Fruit fly (Drosophila melanogaster) whole organism, prepupa: ENCODE data around the gene CG10194.

ENCODE experiments used
- Blimp-1 ChIP-seq: fragments of 200-800 bp; sonication (Bioruptor generic); optimal IDR thresholded peaks from 3 replicates; lab custom pipeline; 2017; ENCODE audit warnings: missing biosample characterization, missing genetic modification characterization, mild to moderate bottlenecking, moderate library complexity, missing genetic modification reagents
- CG10631 ChIP-seq: fragments of 200-800 bp; sonication (Bioruptor generic); optimal IDR thresholded peaks from 2 replicates; lab custom pipeline; 2016; ENCODE audit warnings: missing biosample characterization, missing genetic modification characterization
- CG10669 ChIP-seq: fragments of 200-800 bp; sonication (Bioruptor generic); optimal IDR thresholded peaks from 3 replicates; lab custom pipeline; 2018; ENCODE audit warnings: missing biosample characterization, mild to moderate bottlenecking, missing genetic modification characterization, moderate library complexity
- CG11294 ChIP-seq: fragments of 200-800 bp; sonication (Bioruptor generic); IDR thresholded peaks from 2 replicates; pipeline ENCODE4 v1.3.6; 2022; ENCODE audit warnings: missing biosample characterization, missing genetic modification characterization
- CG11762 ChIP-seq: fragments of 200-800 bp; sonication (Bioruptor generic); optimal IDR thresholded peaks from 3 replicates; lab custom pipeline; 2016; ENCODE audit warnings: missing biosample characterization, missing genetic modification characterization; ENCODE audit not compliant: insufficient read depth
- CG11902 ChIP-seq: fragments of 200-800 bp; sonication (Bioruptor generic); optimal IDR thresholded peaks from 3 replicates; lab custom pipeline; 2016; ENCODE audit warnings: missing biosample characterization, missing genetic modification characterization
- CG15336 ChIP-seq: fragments of 200-800 bp; sonication (Bioruptor generic); IDR thresholded peaks from 2 replicates; pipeline ENCODE4 v1.3.6; 2022; ENCODE audit warnings: missing biosample characterization, missing genetic modification characterization
- CG1621 ChIP-seq: fragments of 200-800 bp; sonication (Bioruptor generic); optimal IDR thresholded peaks from 3 replicates; lab custom pipeline; 2018; ENCODE audit warnings: missing biosample characterization, mild to moderate bottlenecking, missing genetic modification characterization
- CG16779 ChIP-seq: fragments of 200-800 bp; sonication (Bioruptor generic); optimal IDR thresholded peaks from 3 replicates; lab custom pipeline; 2017; ENCODE audit warnings: missing biosample characterization, mild to moderate bottlenecking, missing genetic modification characterization
- CG3032 ChIP-seq: fragments of 200-800 bp; optimal IDR thresholded peaks from 2 replicates; lab custom pipeline; 2019; ENCODE audit warnings: missing biosample characterization, mild to moderate bottlenecking, missing genetic modification characterization, moderate library complexity
- CG31627 ChIP-seq: fragments of 200-800 bp; sonication (Bioruptor generic); optimal IDR thresholded peaks from 3 replicates; lab custom pipeline; 2016; ENCODE audit warnings: missing biosample characterization, missing genetic modification characterization
- CG32006 ChIP-seq: fragments of 200-800 bp; sonication (Bioruptor generic); optimal IDR thresholded peaks from 3 replicates; lab custom pipeline; 2017; ENCODE audit warnings: missing biosample characterization, mild to moderate bottlenecking, missing genetic modification characterization
- CG34406 ChIP-seq: fragments of 200-800 bp; sonication (Bioruptor generic); optimal IDR thresholded peaks from 3 replicates; lab custom pipeline; 2016; ENCODE audit warnings: missing biosample characterization, missing genetic modification characterization
- CG3919 ChIP-seq: fragments of 200-800 bp; sonication (Bioruptor generic); optimal IDR thresholded peaks from 3 replicates; lab custom pipeline; 2016; ENCODE audit warnings: missing biosample characterization, missing genetic modification characterization
- CG4318 ChIP-seq: fragments of 200-800 bp; sonication (Bioruptor generic); optimal IDR thresholded peaks from 3 replicates; lab custom pipeline; 2017; ENCODE audit warnings: missing biosample characterization, mild to moderate bottlenecking, missing genetic modification characterization
- CG6163 ChIP-seq: fragments of 200-800 bp; sonication (Bioruptor generic); IDR thresholded peaks from 3 replicates; pipeline ENCODE4 v1.3.6; 2022; ENCODE audit warnings: missing biosample characterization, missing genetic modification characterization
- CG6276 ChIP-seq: fragments of 200-800 bp; sonication (Bioruptor generic); optimal IDR thresholded peaks from 2 replicates; lab custom pipeline; 2017; ENCODE audit warnings: missing biosample characterization, mild to moderate bottlenecking, missing genetic modification characterization
- CG6792 ChIP-seq: fragments of 200-800 bp; sonication (Bioruptor generic); optimal IDR thresholded peaks from 3 replicates; lab custom pipeline; 2016; ENCODE audit warnings: missing biosample characterization, missing genetic modification characterization
- CG6808 ChIP-seq: fragments of 200-800 bp; sonication (Bioruptor generic); optimal IDR thresholded peaks from 3 replicates; lab custom pipeline; 2017; ENCODE audit warnings: missing biosample characterization, missing genetic modification characterization, mild to moderate bottlenecking, moderate library complexity, missing genetic modification reagents
- CG6854 ChIP-seq: fragments of 200-800 bp; sonication (Bioruptor generic); optimal IDR thresholded peaks from 2 replicates; lab custom pipeline; 2017; ENCODE audit warnings: missing biosample characterization, mild to moderate bottlenecking, missing genetic modification characterization
- CG7368 ChIP-seq: fragments of 200-800 bp; sonication (Bioruptor generic); optimal IDR thresholded peaks from 3 replicates; lab custom pipeline; 2016; ENCODE audit warnings: missing biosample characterization, missing genetic modification characterization
- CG8119 ChIP-seq: fragments of 200-800 bp; sonication (Bioruptor generic); IDR thresholded peaks from 3 replicates; pipeline ENCODE4 v1.3.6; 2022; ENCODE audit warnings: missing biosample characterization, missing genetic modification characterization
- CG8319 ChIP-seq: fragments of 200-800 bp; sonication (Bioruptor generic); optimal IDR thresholded peaks from 3 replicates; lab custom pipeline; 2016; ENCODE audit warnings: missing biosample characterization, missing genetic modification characterization
- CG8632 ChIP-seq: fragments of 200-800 bp; sonication (Bioruptor generic); optimal IDR thresholded peaks from 3 replicates; lab custom pipeline; 2016; ENCODE audit warnings: missing biosample characterization, missing genetic modification characterization
- Eip75B ChIP-seq: fragments of 200-800 bp; sonication (Bioruptor generic); optimal IDR thresholded peaks from 3 replicates; lab custom pipeline; 2016; ENCODE audit warnings: missing biosample characterization, missing genetic modification characterization
- Eip78C ChIP-seq: fragments of 200-800 bp; sonication (Bioruptor generic); peaks from one replicate; lab custom pipeline; 2016; ENCODE audit warnings: missing biosample characterization, missing genetic modification characterization
- Eip93F ChIP-seq: fragments of 200-800 bp; sonication (Bioruptor generic); optimal IDR thresholded peaks from 2 replicates; lab custom pipeline; 2016; ENCODE audit warnings: missing biosample characterization, mild to moderate bottlenecking, missing genetic modification characterization
- Ets96B ChIP-seq: fragments of 200-800 bp; optimal IDR thresholded peaks from 2 replicates; lab custom pipeline; 2019; ENCODE audit warnings: missing biosample characterization, mild to moderate bottlenecking, missing genetic modification characterization, moderate library complexity
- Hr38 ChIP-seq: sonication (Bioruptor generic); optimal IDR thresholded peaks from 2 replicates; lab custom pipeline; 2016; ENCODE audit warnings: missing biosample characterization, missing genetic modification characterization
- Hr39 ChIP-seq: fragments of 200-800 bp; sonication (Bioruptor generic); optimal IDR thresholded peaks from 2 replicates; lab custom pipeline; 2016; ENCODE audit warnings: missing biosample characterization, missing genetic modification characterization
- Lpt ChIP-seq: fragments of 200-800 bp; sonication (Bioruptor generic); optimal IDR thresholded peaks from 3 replicates; lab custom pipeline; 2016; ENCODE audit warnings: missing biosample characterization, missing genetic modification characterization
- Met ChIP-seq: fragments of 200-800 bp; sonication (Bioruptor generic); optimal IDR thresholded peaks from 3 replicates; lab custom pipeline; 2016; ENCODE audit warnings: missing biosample characterization, missing genetic modification characterization
- Smox ChIP-seq: fragments of 200-800 bp; sonication (Bioruptor generic); optimal IDR thresholded peaks from 3 replicates; lab custom pipeline; 2016; ENCODE audit warnings: missing biosample characterization, missing genetic modification characterization
- Sox14 ChIP-seq: fragments of 200-800 bp; sonication (Bioruptor generic); optimal IDR thresholded peaks from 3 replicates; lab custom pipeline; 2016; ENCODE audit warnings: missing biosample characterization, missing genetic modification characterization
- Sox15 ChIP-seq: fragments of 200-800 bp; sonication (Bioruptor generic); optimal IDR thresholded peaks from 3 replicates; lab custom pipeline; 2016; ENCODE audit warnings: missing biosample characterization, missing genetic modification characterization
- cyc ChIP-seq: fragments of 200-800 bp; sonication (Bioruptor generic); optimal IDR thresholded peaks from 3 replicates; lab custom pipeline; 2016; ENCODE audit warnings: missing biosample characterization, missing genetic modification characterization
- dac ChIP-seq: fragments of 200-800 bp; sonication (Bioruptor generic); optimal IDR thresholded peaks from 2 replicates; lab custom pipeline; 2017; ENCODE audit warnings: missing biosample characterization, mild to moderate bottlenecking, missing genetic modification characterization
- dsx ChIP-seq: fragments of 200-800 bp; optimal IDR thresholded peaks from 3 replicates; lab custom pipeline; 2019; ENCODE audit warnings: missing biosample characterization, mild to moderate bottlenecking, missing genetic modification characterization, moderate library complexity; ENCODE audit not compliant: poor library complexity, severe bottlenecking
- eg ChIP-seq: fragments of 200-800 bp; sonication (Bioruptor generic); IDR thresholded peaks from 3 replicates; pipeline ENCODE4 v1.3.6; 2022; ENCODE audit warnings: missing biosample characterization, missing genetic modification characterization
- esn ChIP-seq: fragments of 200-800 bp; sonication (Bioruptor generic); optimal IDR thresholded peaks from 2 replicates; lab custom pipeline; 2016; ENCODE audit warnings: missing biosample characterization, mild to moderate bottlenecking, missing genetic modification characterization, moderate library complexity
- fd59A ChIP-seq: fragments of 200-800 bp; sonication (Bioruptor generic); optimal IDR thresholded peaks from 2 replicates; lab custom pipeline; 2017; ENCODE audit warnings: missing biosample characterization, mild to moderate bottlenecking, missing genetic modification characterization, missing genetic modification reagents
- fd85E ChIP-seq: fragments of 200-800 bp; sonication (Bioruptor generic); optimal IDR thresholded peaks from 3 replicates; lab custom pipeline; 2016; ENCODE audit warnings: missing biosample characterization, missing genetic modification characterization
- fkh ChIP-seq: fragments of 200-800 bp; sonication (Bioruptor generic); optimal IDR thresholded peaks from 3 replicates; lab custom pipeline; 2017; ENCODE audit warnings: missing biosample characterization, mild to moderate bottlenecking, missing genetic modification characterization, moderate library complexity
- lz ChIP-seq: fragments of 200-800 bp; sonication (Bioruptor generic); optimal IDR thresholded peaks from 3 replicates; lab custom pipeline; 2016; ENCODE audit warnings: missing biosample characterization, missing genetic modification characterization
- pdm3 ChIP-seq: fragments of 200-800 bp; sonication (Bioruptor generic); optimal IDR thresholded peaks from 3 replicates; lab custom pipeline; 2016; ENCODE audit warnings: missing biosample characterization, missing genetic modification characterization
- salr ChIP-seq, 2 experiments: fragments of 200-800 bp; sonication (Bioruptor generic); optimal IDR thresholded peaks; 3 replicates each; lab custom pipeline; 2016 to 2018; ENCODE audit warnings: missing biosample characterization in 2 of 2, missing genetic modification characterization in 2 of 2, mild to moderate bottlenecking in 1 of 2
- spab ChIP-seq: fragments of 200-800 bp; sonication (Bioruptor generic); optimal IDR thresholded peaks from 2 replicates; lab custom pipeline; 2017; ENCODE audit warnings: missing biosample characterization, mild to moderate bottlenecking, missing genetic modification characterization, missing genetic modification reagents
- ss ChIP-seq, 2 experiments: fragments of 200-800 bp; sonication (Bioruptor generic); optimal IDR thresholded peaks; 2 replicates in 1 of 2; 3 replicates in 1 of 2; lab custom pipeline; 2017 to 2018; ENCODE audit warnings: mild to moderate bottlenecking in 2 of 2, missing biosample characterization in 2 of 2, missing genetic modification characterization in 2 of 2, moderate library complexity in 1 of 2
- svp ChIP-seq: fragments of 200-800 bp; sonication (Bioruptor generic); peaks from one replicate; lab custom pipeline; 2016; ENCODE audit warnings: missing biosample characterization, missing genetic modification characterization
- vri ChIP-seq: fragments of 200-800 bp; sonication (Bioruptor generic); optimal IDR thresholded peaks from 3 replicates; lab custom pipeline; 2016; ENCODE audit warnings: missing biosample characterization, mild to moderate bottlenecking, missing genetic modification characterization

Gene CG10194

dm6 chr2L:19441791-19442190 is 48.1 kb downstream of the CG10194 start, which contains the start of gene RanGAP (continued):
- TF ChIP-seq Met (GFP tag; lab: Kevin White, UChicago) (no peak), Eip93F (no peak), salr (GFP tag; optimal IDR thresholded peaks at IDR 0.05; lab: Kevin White, UChicago) (peak in 1 of 2 experiments; percentile 1), CG8119 (GFP tag; lab: Robert Waterston, UW) (no peak), Sox14 (GFP tag; lab: Kevin White, UChicago) (no peak), CG8632 (GFP tag; lab: Kevin White, UChicago) (no peak), esn (no peak), CG31627 (GFP tag; lab: Kevin White, UChicago) (no peak)

dm6 chr2L:19441339-19441738 is 48.6 kb downstream of the CG10194 start:
- TF ChIP-seq fd85E (no peak), CG10631 (GFP tag; lab: Kevin White, UChicago) (no peak), fkh (GFP tag; lab: Kevin White, UChicago) (no peak), Blimp-1 (GFP tag; lab: Kevin White, UChicago) (no peak), CG15336 (GFP tag; lab: Robert Waterston, UW) (no peak; the same call in 1 of the 2 replicates), CG6808 (GFP tag; lab: Kevin White, UChicago) (no peak), ss (GFP tag; optimal IDR thresholded peaks at IDR 0.05; lab: Kevin White, UChicago) (no peak), Hr39 (GFP tag; lab: Kevin White, UChicago) (no peak), cyc (no peak), CG11294 (peak; percentile 16; the same call in 1 of the 2 replicates), eg (GFP tag; lab: Robert Waterston, UW) (peak; percentile 37; the same call in 1 of the 3 replicates), vri (no peak), fd59A (GFP tag; lab: Kevin White, UChicago) (no peak), CG8319 (GFP tag; lab: Kevin White, UChicago) (no peak), CG3032 (tag; lab: Kevin White, UChicago) (no peak), CG11902 (no peak), Hr38 (no peak), salr (GFP tag; optimal IDR thresholded peaks at IDR 0.05; lab: Kevin White, UChicago) (no peak), spab (GFP tag; lab: Kevin White, UChicago) (no peak), Eip78C (peak; percentile 76), CG11762 (GFP tag; lab: Kevin White, UChicago) (no peak), Lpt (no peak), CG1621 (no peak), dac (GFP tag; lab: Kevin White, UChicago) (no peak), CG31627 (GFP tag; lab: Kevin White, UChicago) (no peak), CG4318 (GFP tag; lab: Kevin White, UChicago) (no peak), Met (GFP tag; lab: Kevin White, UChicago) (no peak), CG6854 (GFP tag; lab: Kevin White, UChicago) (no peak), CG32006 (GFP tag; lab: Kevin White, UChicago) (no peak), Ets96B (tag; lab: Kevin White, UChicago) (no peak), lz (no peak), CG3919 (GFP tag; lab: Kevin White, UChicago) (no peak), CG6163 (GFP tag; lab: Robert Waterston, UW) (peak; percentile 22), CG16779 (tag; lab: Kevin White, UChicago) (no peak), Eip93F (no peak), dsx (no peak), Smox (no peak), CG10669 (no peak), svp (no peak), CG34406 (GFP tag; lab: Kevin White, UChicago) (no peak), pdm3 (GFP tag; lab: Kevin White, UChicago) (no peak), CG7368 (no peak), CG6792 (GFP tag; lab: Kevin White, UChicago) (no peak), Eip75B (GFP tag; lab: Kevin White, UChicago) (no peak), CG6276 (GFP tag; lab: Kevin White, UChicago) (no peak), Sox15 (GFP tag; lab: Kevin White, UChicago) (no peak)
